Worm (Caenorhabditis elegans): ENCODE results near the gene D1046.4.

DNA sequence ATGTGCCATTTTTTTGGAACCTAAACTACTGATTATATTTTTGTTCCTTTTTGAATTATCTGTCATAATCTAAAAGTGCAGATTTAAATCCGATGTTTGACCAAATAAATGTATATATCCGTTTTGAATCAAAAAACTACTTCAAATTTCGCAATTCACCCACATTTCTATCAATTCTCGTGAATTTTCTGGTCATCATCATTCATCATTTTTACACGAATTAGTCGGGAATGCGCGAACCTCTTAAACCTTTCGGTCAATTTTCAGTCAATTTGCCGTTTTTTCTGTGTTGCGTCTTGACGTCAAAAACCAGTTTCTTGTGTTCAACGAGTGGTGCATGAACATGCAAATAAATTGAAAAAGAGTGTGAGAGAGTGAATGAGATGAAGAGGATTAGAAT lies 20.5 kb downstream of the D1046.4 start:
- no peak for TF ChIP-seq pqm-1 (tag; optimal IDR thresholded peaks at IDR 0.05)
- no peak for TF ChIP-seq ama-1 (optimal IDR thresholded peaks at IDR 0.05)
- no peak for TF ChIP-seq tbx-7 (tag; optimal IDR thresholded peaks at IDR 0.05)
- TF ChIP-seq sdc-2 (tag; optimal IDR thresholded peaks at IDR 0.05) = no peak
- no peak for TF ChIP-seq hlh-30 (tag; optimal IDR thresholded peaks at IDR 0.05; ENCODE audit: insufficient read depth)
- no peak for TF ChIP-seq nhr-11 (tag; optimal IDR thresholded peaks at IDR 0.05)
- no peak for TF ChIP-seq ceh-31 (tag; optimal IDR thresholded peaks at IDR 0.05)
- no peak for TF ChIP-seq elt-2 (tag; optimal IDR thresholded peaks at IDR 0.05)
- no peak for TF ChIP-seq fkh-10 (GFP tag; optimal IDR thresholded peaks at IDR 0.05)
- no peak for TF ChIP-seq pha-4 (tag; optimal IDR thresholded peaks at IDR 0.05)
- TF ChIP-seq unc-55 (GFP tag; optimal IDR thresholded peaks at IDR 0.05) = no peak
- no peak for TF ChIP-seq sox-4 (tag; optimal IDR thresholded peaks at IDR 0.05)
- no peak for TF ChIP-seq rnt-1 (tag; optimal IDR thresholded peaks at IDR 0.05)
- no peak for TF ChIP-seq T23F11.4 (GFP tag; optimal IDR thresholded peaks at IDR 0.05)
